Fruit fly (Drosophila melanogaster) whole organism, embryonic: ENCODE measurements around the gene CG6843.

Experiments used
- Ada2b ChIP-seq: fragments of 200-800 bp; sonication (Bioruptor generic); IDR thresholded peaks from 2 replicates; pipeline ENCODE4 v1.3.6; 2022; ENCODE audit warnings: missing biosample characterization, missing genetic modification characterization
- BEAF-32 ChIP-seq: fragments of 200-800 bp; sonication (Bioruptor generic); optimal IDR thresholded peaks from 3 replicates; lab custom pipeline; 2017; ENCODE audit warnings: missing biosample characterization, missing genetic modification characterization, mild to moderate bottlenecking, moderate library complexity, missing genetic modification reagents
- CG10267 ChIP-seq: fragments of 200-800 bp; sonication (Bioruptor generic); optimal IDR thresholded peaks from 2 replicates; lab custom pipeline; 2018; ENCODE audit warnings: missing biosample characterization, mild to moderate bottlenecking, missing genetic modification characterization, moderate library complexity
- CG10366 ChIP-seq: fragments of 200-800 bp; sonication (Bioruptor generic); IDR thresholded peaks from 2 replicates; pipeline ENCODE4 v1.3.6; 2022; ENCODE audit warnings: missing biosample characterization, missing genetic modification characterization
- CG10565 ChIP-seq: fragments of 200-800 bp; sonication (Bioruptor generic); optimal IDR thresholded peaks from 3 replicates; lab custom pipeline; 2016; ENCODE audit warnings: missing biosample characterization, mild to moderate bottlenecking, missing genetic modification characterization
- CG11398 ChIP-seq: fragments of 200-800 bp; sonication (Bioruptor generic); optimal IDR thresholded peaks from 2 replicates; lab custom pipeline; 2016; ENCODE audit warnings: missing biosample characterization, missing genetic modification characterization
- CG12659 ChIP-seq: fragments of 200-800 bp; sonication (Bioruptor generic); optimal IDR thresholded peaks from 3 replicates; lab custom pipeline; 2017; ENCODE audit warnings: mild to moderate bottlenecking, missing biosample characterization, missing genetic modification reagents, missing genetic modification characterization
- CG12744 ChIP-seq: fragments of 200-800 bp; sonication (Bioruptor generic); optimal IDR thresholded peaks from 2 replicates; lab custom pipeline; 2016; ENCODE audit warnings: missing biosample characterization, missing genetic modification characterization
- CG13894 ChIP-seq: fragments of 200-800 bp; sonication (Bioruptor generic); optimal IDR thresholded peaks from 3 replicates; lab custom pipeline; 2018; ENCODE audit warnings: missing biosample characterization, mild to moderate bottlenecking, missing genetic modification characterization, moderate library complexity
- CG14710 ChIP-seq: fragments of 200-800 bp; sonication (Bioruptor generic); optimal IDR thresholded peaks from 3 replicates; lab custom pipeline; 2019; ENCODE audit warnings: missing biosample characterization, mild to moderate bottlenecking, missing genetic modification characterization, moderate library complexity
- CG15514 ChIP-seq: fragments of 200-800 bp; sonication (Bioruptor generic); optimal IDR thresholded peaks from 3 replicates; lab custom pipeline; 2017; ENCODE audit warnings: missing biosample characterization, missing genetic modification characterization, mild to moderate bottlenecking, moderate library complexity, missing genetic modification reagents
- CG16813 ChIP-seq: fragments of 200-800 bp; sonication (Bioruptor generic); IDR thresholded peaks from 3 replicates; pipeline ENCODE4 v1.3.6; 2022; ENCODE audit warnings: missing biosample characterization, missing genetic modification characterization; ENCODE audit not compliant: partially characterized antibody
- CG16863 ChIP-seq: fragments of 200-800 bp; sonication (Bioruptor generic); optimal IDR thresholded peaks from 3 replicates; lab custom pipeline; 2016; ENCODE audit warnings: missing biosample characterization, missing genetic modification characterization
- CG17361 ChIP-seq: fragments of 200-800 bp; sonication (Bioruptor generic); IDR thresholded peaks from 3 replicates; pipeline ENCODE4 v1.3.6; 2022; ENCODE audit warnings: missing biosample characterization, missing genetic modification characterization
- CG30020 ChIP-seq: fragments of 200-800 bp; optimal IDR thresholded peaks from 2 replicates; lab custom pipeline; 2019; ENCODE audit warnings: missing biosample characterization, mild to moderate bottlenecking, missing genetic modification characterization, moderate library complexity
- CG34224 ChIP-seq: fragments of 200-800 bp; sonication (Bioruptor generic); IDR thresholded peaks from 3 replicates; pipeline ENCODE4 v1.3.6; 2022; ENCODE audit warnings: missing biosample characterization, missing genetic modification characterization; ENCODE audit not compliant: partially characterized antibody
- CG4404 ChIP-seq: fragments of 200-800 bp; sonication (Bioruptor generic); IDR thresholded peaks from 2 replicates; pipeline ENCODE4 v1.3.6; 2022; ENCODE audit warnings: missing biosample characterization, missing genetic modification characterization
- CG7271 ChIP-seq: fragments of 200-800 bp; sonication (Bioruptor generic); optimal IDR thresholded peaks from 2 replicates; lab custom pipeline; 2018; ENCODE audit warnings: missing biosample characterization, mild to moderate bottlenecking, missing genetic modification characterization, moderate library complexity
- CHES-1-like ChIP-seq: fragments of 200-800 bp; sonication (Bioruptor generic); optimal IDR thresholded peaks from 2 replicates; lab custom pipeline; 2016; ENCODE audit warnings: missing biosample characterization, missing genetic modification characterization
- Dll ChIP-seq: fragments of 200-800 bp; sonication (Bioruptor generic); IDR thresholded peaks from 4 replicates; pipeline ENCODE4 v1.3.6; 2022; ENCODE audit warnings: missing biosample characterization, missing genetic modification characterization; ENCODE audit not compliant: partially characterized antibody
- Dref ChIP-seq: fragments of 200-800 bp; sonication (Bioruptor generic); IDR thresholded peaks from 2 replicates; pipeline ENCODE4 v1.3.6; 2022; ENCODE audit warnings: missing biosample characterization, missing genetic modification characterization
- MBD-R2 ChIP-seq: fragments of 200-800 bp; sonication (Bioruptor generic); IDR thresholded peaks from 2 replicates; pipeline ENCODE4 v1.3.6; 2022; ENCODE audit warnings: missing biosample characterization, missing genetic modification characterization
- MESR4 ChIP-seq: fragments of 200-800 bp; sonication (Bioruptor generic); optimal IDR thresholded peaks from 2 replicates; lab custom pipeline; 2018; ENCODE audit warnings: missing biosample characterization, mild to moderate bottlenecking, missing genetic modification characterization, moderate library complexity
- Med ChIP-seq: fragments of 200-800 bp; sonication (Bioruptor generic); peaks from one replicate; lab custom pipeline; 2016; ENCODE audit warnings: missing biosample characterization, missing genetic modification characterization, mild to moderate bottlenecking, inconsistent platforms, moderate library complexity
- NfI ChIP-seq: fragments of 200-800 bp; sonication (Bioruptor generic); optimal IDR thresholded peaks from 3 replicates; lab custom pipeline; 2018; ENCODE audit warnings: missing biosample characterization, mild to moderate bottlenecking, missing genetic modification characterization, moderate library complexity
- Opbp ChIP-seq: fragments of 200-800 bp; sonication (Bioruptor generic); IDR thresholded peaks from 3 replicates; pipeline ENCODE4 v1.3.6; 2022; ENCODE audit warnings: missing biosample characterization, missing genetic modification characterization; ENCODE audit not compliant: partially characterized antibody
- Scr ChIP-seq: fragments of 200-800 bp; sonication (Bioruptor generic); IDR thresholded peaks from 2 replicates; pipeline ENCODE4 v1.3.6; 2022; ENCODE audit warnings: missing biosample characterization, missing genetic modification characterization; ENCODE audit not compliant: partially characterized antibody
- Ssrp ChIP-seq: fragments of 200-800 bp; sonication (Bioruptor generic); optimal IDR thresholded peaks from 2 replicates; lab custom pipeline; 2018; ENCODE audit warnings: missing biosample characterization, mild to moderate bottlenecking, missing genetic modification characterization, moderate library complexity
- aop ChIP-seq: fragments of 200-800 bp; sonication (Bioruptor generic); IDR thresholded peaks from 2 replicates; pipeline ENCODE4 v1.3.6; 2022; ENCODE audit warnings: missing biosample characterization, missing genetic modification characterization
- ash1 ChIP-seq: fragments of 200-800 bp; sonication (Bioruptor generic); optimal IDR thresholded peaks from 2 replicates; lab custom pipeline; 2018; ENCODE audit warnings: missing biosample characterization, mild to moderate bottlenecking, missing genetic modification characterization
- ato ChIP-seq: fragments of 200-800 bp; sonication (Bioruptor generic); IDR thresholded peaks from 2 replicates; pipeline ENCODE4 v1.3.6; 2022; ENCODE audit warnings: missing biosample characterization, missing genetic modification characterization; ENCODE audit not compliant: partially characterized antibody
- bab2 ChIP-seq: fragments of 200-800 bp; sonication (Bioruptor generic); optimal IDR thresholded peaks from 2 replicates; lab custom pipeline; 2016; ENCODE audit warnings: missing biosample characterization, missing genetic modification characterization
- cas ChIP-seq: fragments of 200-800 bp; sonication (Bioruptor generic); IDR thresholded peaks from 2 replicates; pipeline ENCODE4 v1.3.6; 2022; ENCODE audit warnings: missing biosample characterization, missing genetic modification characterization
- fru ChIP-seq: fragments of >200 bp; optimal IDR thresholded peaks from 2 replicates; lab custom pipeline; 2017
- hkb ChIP-seq, 2 experiments: fragments of 200-800 bp in 1 of 2; fragments of >200 bp in 1 of 2; sonication (Bioruptor generic) in 1 of 2; IDR thresholded peaks in 1 of 2; optimal IDR thresholded peaks in 1 of 2; 2 replicates each; pipeline versions ENCODE4 v1.3.6 to Lab custom; 2017 to 2022; ENCODE audit warnings: missing biosample characterization in 1 of 2, missing genetic modification characterization in 1 of 2
- inv ChIP-seq: fragments of 200-800 bp; sonication (Bioruptor generic); IDR thresholded peaks from 2 replicates; pipeline ENCODE4 v1.3.6; 2022; ENCODE audit warnings: missing biosample characterization, missing genetic modification characterization; ENCODE audit not compliant: partially characterized antibody
- jumu ChIP-seq: fragments of 200-800 bp; sonication (Bioruptor generic); optimal IDR thresholded peaks from 3 replicates; lab custom pipeline; 2016; ENCODE audit warnings: missing biosample characterization, missing genetic modification characterization
- klu ChIP-seq: fragments of 200-800 bp; sonication (Bioruptor generic); IDR thresholded peaks from 2 replicates; pipeline ENCODE4 v1.3.6; 2022; ENCODE audit warnings: missing biosample characterization, missing genetic modification characterization
- mld ChIP-seq: fragments of 200-800 bp; sonication (Bioruptor generic); IDR thresholded peaks from 3 replicates; pipeline ENCODE4 v1.3.6; 2022; ENCODE audit warnings: missing biosample characterization, missing genetic modification characterization; ENCODE audit not compliant: partially characterized antibody
- odd ChIP-seq: fragments of 200-800 bp; sonication (Bioruptor generic); optimal IDR thresholded peaks from 2 replicates; lab custom pipeline; 2017; ENCODE audit warnings: missing biosample characterization, mild to moderate bottlenecking, missing genetic modification characterization
- pzg ChIP-seq: fragments of 200-800 bp; sonication (Bioruptor generic); optimal IDR thresholded peaks from 3 replicates; lab custom pipeline; 2018; ENCODE audit warnings: missing biosample characterization, mild to moderate bottlenecking, missing genetic modification characterization, moderate library complexity
- sim ChIP-seq: fragments of 200-800 bp; sonication (Bioruptor generic); IDR thresholded peaks from 2 replicates; pipeline ENCODE4 v1.3.6; 2022; ENCODE audit warnings: missing biosample characterization, missing genetic modification characterization
- stwl ChIP-seq: fragments of 200-800 bp; sonication (Bioruptor generic); optimal IDR thresholded peaks from 3 replicates; lab custom pipeline; 2018; ENCODE audit warnings: missing biosample characterization, mild to moderate bottlenecking, missing genetic modification characterization, moderate library complexity
- tna ChIP-seq: fragments of 200-800 bp; sonication (Bioruptor generic); IDR thresholded peaks from 2 replicates; pipeline ENCODE4 v1.3.6; 2022; ENCODE audit warnings: missing biosample characterization, missing genetic modification characterization; ENCODE audit not compliant: partially characterized antibody
- unc-4 ChIP-seq: fragments of 200-800 bp; sonication (Bioruptor generic); IDR thresholded peaks from 2 replicates; pipeline ENCODE4 v1.3.6; 2022; ENCODE audit warnings: missing biosample characterization, missing genetic modification characterization; ENCODE audit not compliant: partially characterized antibody
- vnd ChIP-seq: fragments of 200-800 bp; sonication (Bioruptor generic); IDR thresholded peaks from 3 replicates; pipeline ENCODE4 v1.3.6; 2022; ENCODE audit warnings: missing biosample characterization, missing genetic modification characterization; ENCODE audit not compliant: partially characterized antibody
- wek ChIP-seq: fragments of 200-800 bp; sonication (Bioruptor generic); optimal IDR thresholded peaks from 3 replicates; lab custom pipeline; 2018; ENCODE audit warnings: missing biosample characterization, mild to moderate bottlenecking, missing genetic modification characterization, moderate library complexity
- zen2 ChIP-seq: fragments of 200-800 bp; sonication (Bioruptor generic); IDR thresholded peaks from 3 replicates; pipeline ENCODE4 v1.3.6; 2022; ENCODE audit warnings: missing biosample characterization, missing genetic modification characterization; ENCODE audit not compliant: partially characterized antibody

Gene CG6843

DNA sequence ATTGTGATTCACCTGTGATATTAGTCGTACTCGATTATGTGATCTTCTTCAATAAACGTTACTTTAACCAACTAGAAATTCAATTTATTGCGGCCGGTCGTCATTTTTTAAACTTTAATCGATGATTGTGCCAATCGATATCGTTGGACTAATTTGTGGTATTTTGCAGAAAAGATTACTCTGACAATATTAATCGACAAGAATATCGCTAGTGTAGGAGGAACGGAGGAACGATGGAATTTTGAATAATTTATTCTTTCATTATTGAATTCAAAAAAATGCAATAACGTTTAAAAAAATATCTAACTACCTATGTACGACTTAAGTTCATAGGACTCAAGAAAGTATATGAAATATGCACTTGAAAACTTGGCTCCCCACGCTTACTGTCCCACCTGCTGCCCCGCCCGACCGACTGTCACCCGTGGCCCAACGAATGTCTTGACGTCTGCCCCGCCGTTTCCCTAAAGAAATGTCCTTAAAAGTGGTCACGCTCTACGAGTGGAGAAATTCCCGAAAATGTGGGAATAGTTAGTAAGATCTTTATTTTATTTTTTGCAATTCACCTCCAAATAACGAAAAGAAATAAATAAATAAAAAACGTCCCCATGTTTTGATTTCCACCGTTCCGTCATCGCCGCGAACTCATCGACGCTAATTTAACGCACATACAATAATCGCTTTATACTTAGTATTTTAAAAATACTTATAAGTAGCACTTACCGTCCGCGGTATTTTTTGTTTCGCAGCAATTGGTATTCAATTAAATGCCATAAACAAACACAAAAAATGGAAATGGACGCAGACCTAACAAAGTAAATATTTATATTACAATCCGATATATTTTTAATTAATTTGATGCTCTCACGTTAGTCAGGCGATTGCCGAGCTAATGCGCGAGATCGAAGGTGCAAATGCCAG, 35.7 kb upstream of the CG6843 start, which contains the start of gene CG14074 (continued):
- TF ChIP-seq CG34224 (GFP tag; lab: Robert Waterston, UW) (peak; percentile 59), CG30020 (tag; lab: Kevin White, UChicago) (peak; percentile 66), Ssrp (tag; lab: Kevin White, UChicago) (no peak), unc-4 (GFP tag; lab: Robert Waterston, UW) (peak; percentile 64), CG10366 (no peak), CG12659 (GFP tag; lab: Kevin White, UChicago) (peak; percentile 44), Dll (peak; percentile 63; the same call in 1 of the 4 replicates), hkb (optimal IDR thresholded peaks at IDR 0.05; lab: Kevin White, UChicago) (no peak), hkb (GFP tag; IDR thresholded peaks at IDR 0.05; lab: Robert Waterston, UW) (0 out of 2 replicates have a peak, but pooled peaks have one; percentile 21), Opbp (GFP tag; lab: Robert Waterston, UW) (peak; percentile 78; the same call in 2 of the 3 replicates), MESR4 (GFP tag; lab: Kevin White, UChicago) (peak; percentile 47), mld (no peak), BEAF-32 (peak; percentile 74), odd (GFP tag; lab: Kevin White, UChicago) (no peak), Med (GFP tag; lab: Kevin White, UChicago) (peak; percentile 26), CG16863 (no peak), jumu (no peak), vnd (peak; percentile 42; the same call in 1 of the 3 replicates), CG10565 (no peak), aop (no peak), CG7271 (tag; lab: Kevin White, UChicago) (peak; percentile 4), ato (GFP tag; lab: Robert Waterston, UW) (peak; percentile 69; the same call in 1 of the 2 replicates), stwl (peak; percentile 48), bab2 (GFP tag; lab: Kevin White, UChicago) (no peak), CG15514 (GFP tag; lab: Kevin White, UChicago) (peak; percentile 2), MBD-R2 (peak; percentile 56), CG17361 (0 out of 3 replicates have a peak, but pooled peaks have one; percentile 36), wek (GFP tag; lab: Kevin White, UChicago) (peak; percentile 73), inv (peak; percentile 57), NfI (GFP tag; lab: Kevin White, UChicago) (no peak), zen2 (GFP tag; lab: Robert Waterston, UW) (peak; percentile 81), Scr (GFP tag; lab: Robert Waterston, UW) (peak; percentile 66), pzg (peak; percentile 48), CG4404 (no peak), CG16813 (GFP tag; lab: Robert Waterston, UW) (peak; percentile 72), tna (GFP tag; lab: Robert Waterston, UW) (peak; percentile 37; the same call in 1 of the 2 replicates)

dm6 chr3L:18867521-18867920, 33.9 kb upstream of the CG6843 start, which contains the start of gene Dysb:
Dysb (plus strand) TSS chr3L:18867771.
- TF ChIP-seq cas: peak; percentile 84
- TF ChIP-seq CHES-1-like (GFP tag; lab: Kevin White, UChicago): peak; percentile 53
- TF ChIP-seq CG13894 (tag; lab: Kevin White, UChicago): peak; percentile 85
- no peak for TF ChIP-seq fru (lab: Kevin White, UChicago)
- TF ChIP-seq sim: peak; percentile 72
- TF ChIP-seq klu (GFP tag; lab: Robert Waterston, UW): peak; percentile 66
- peak; percentile 88 for TF ChIP-seq CG10267 (tag; lab: Kevin White, UChicago)
- TF ChIP-seq CG12744 (GFP tag; lab: Kevin White, UChicago): peak; percentile 65
- peak; percentile 32; the same call in 1 of the 2 replicates for TF ChIP-seq Dref (GFP tag; lab: Robert Waterston, UW)
- TF ChIP-seq CG17361: peak; percentile 89
- TF ChIP-seq CG11398 (GFP tag; lab: Kevin White, UChicago): peak; percentile 58
- TF ChIP-seq ash1 (GFP tag; lab: Kevin White, UChicago): no peak
- TF ChIP-seq Ada2b (GFP tag; lab: Robert Waterston, UW): peak; percentile 88
- peak; percentile 85 for TF ChIP-seq CG14710
